Worm (Caenorhabditis elegans) whole organism, L2 larva: Measurements from ENCODE around the gene math-20.
"Not testable (repeated sequence)": the region's sequence is repeated elsewhere in the genome, so short reads cannot be mapped to it uniquely, and the experiment has no call there.

ENCODE experiments used
- C34F6.9 ChIP-seq: fragments of 150-350 bp; optimal IDR thresholded peaks from 2 replicates; lab custom pipeline; 2014; ENCODE audit warnings: missing biosample characterization, missing genetic modification characterization
- F13H6.1 ChIP-seq: sonication (generic microtip); optimal IDR thresholded peaks from 2 replicates; lab custom pipeline; 2016; ENCODE audit warnings: missing genetic modification characterization, missing compliant biosample characterization
- R02D3.7 ChIP-seq: fragments of 150-350 bp; optimal IDR thresholded peaks from 2 replicates; lab custom pipeline; 2014; ENCODE audit warnings: missing biosample characterization, missing genetic modification characterization
- ZK546.5 ChIP-seq: sonication (generic microtip); optimal IDR thresholded peaks from 2 replicates; lab custom pipeline; 2017; ENCODE audit warnings: missing biosample characterization, missing genetic modification characterization
- alr-1 ChIP-seq: fragments of 150-350 bp; optimal IDR thresholded peaks from 2 replicates; lab custom pipeline; 2014; ENCODE audit warnings: missing biosample characterization, missing genetic modification characterization
- ama-1 ChIP-seq: fragments of 150-350 bp; optimal IDR thresholded peaks from 2 replicates; lab custom pipeline; 2018; ENCODE audit warnings: inconsistent platforms
- blmp-1 ChIP-seq: sonication (generic microtip); optimal IDR thresholded peaks from 2 replicates; lab custom pipeline; 2017; ENCODE audit warnings: missing genetic modification characterization, mild to moderate bottlenecking, missing compliant biosample characterization, antibody characterized with exemption, moderate library complexity; ENCODE audit not compliant: insufficient read depth
- ceh-16 ChIP-seq: fragments of 150-350 bp; optimal IDR thresholded peaks from 2 replicates; lab custom pipeline; 2014; ENCODE audit warnings: missing biosample characterization, missing genetic modification characterization
- ceh-82 ChIP-seq: fragments of 150-350 bp; optimal IDR thresholded peaks from 2 replicates; lab custom pipeline; 2014; ENCODE audit warnings: missing biosample characterization, missing genetic modification characterization
- crh-2 ChIP-seq: sonication (generic microtip); optimal IDR thresholded peaks from 2 replicates; lab custom pipeline; 2017; ENCODE audit warnings: missing biosample characterization, missing genetic modification characterization
- dmd-4 ChIP-seq: sonication (generic microtip); optimal IDR thresholded peaks from 2 replicates; lab custom pipeline; 2017; ENCODE audit warnings: missing biosample characterization, missing genetic modification characterization
- egl-27 ChIP-seq: sonication (generic microtip); optimal IDR thresholded peaks from 3 replicates; lab custom pipeline; 2017; ENCODE audit warnings: missing biosample characterization, missing genetic modification reagents, missing genetic modification characterization
- elt-3 ChIP-seq: sonication (generic microtip); optimal IDR thresholded peaks from 2 replicates; lab custom pipeline; 2017; ENCODE audit warnings: missing biosample characterization, missing genetic modification characterization
- fos-1 ChIP-seq: fragments of 150-350 bp; optimal IDR thresholded peaks from 2 replicates; lab custom pipeline; 2014; ENCODE audit warnings: missing biosample characterization, missing genetic modification characterization
- gmeb-1 ChIP-seq: fragments of 150-350 bp; optimal IDR thresholded peaks from 2 replicates; lab custom pipeline; 2014; ENCODE audit warnings: missing biosample characterization, missing genetic modification characterization
- lin-11 ChIP-seq: fragments of 150-350 bp; sonication (generic microtip); optimal IDR thresholded peaks from 2 replicates; lab custom pipeline; 2014; ENCODE audit warnings: missing biosample characterization, missing genetic modification characterization, inconsistent platforms, mixed read lengths
- lin-13 ChIP-seq: fragments of 150-350 bp; optimal IDR thresholded peaks from 2 replicates; lab custom pipeline; 2014; ENCODE audit warnings: missing biosample characterization, missing genetic modification reagents, missing genetic modification characterization
- mab-5 ChIP-seq: fragments of 150-350 bp; optimal IDR thresholded peaks from 2 replicates; lab custom pipeline; 2014; ENCODE audit warnings: missing biosample characterization, missing genetic modification characterization
- nhr-10 ChIP-seq: sonication (generic microtip); optimal IDR thresholded peaks from 2 replicates; lab custom pipeline; 2017; ENCODE audit warnings: missing biosample characterization, missing genetic modification characterization
- nhr-25 ChIP-seq: fragments of 150-350 bp; sonication (generic microtip); optimal IDR thresholded peaks from 3 replicates; lab custom pipeline; 2014; ENCODE audit warnings: missing biosample characterization, missing genetic modification characterization
- nhr-6 ChIP-seq: fragments of 150-350 bp; optimal IDR thresholded peaks from 2 replicates; lab custom pipeline; 2014; ENCODE audit warnings: missing biosample characterization, missing genetic modification characterization
- sem-4 ChIP-seq: fragments of 150-350 bp; optimal IDR thresholded peaks from 2 replicates; lab custom pipeline; 2014; ENCODE audit warnings: missing biosample characterization, missing genetic modification reagents, missing genetic modification characterization
- sma-3 ChIP-seq: sonication (generic microtip); optimal IDR thresholded peaks from 2 replicates; lab custom pipeline; 2016; ENCODE audit warnings: missing genetic modification reagents, missing genetic modification characterization, missing compliant biosample characterization
- sma-9 ChIP-seq, 2 experiments: fragments of 150-350 bp in 1 of 2; sonication (generic microtip) in 1 of 2; optimal IDR thresholded peaks; 2 replicates each; lab custom pipeline; 2014 to 2016; ENCODE audit warnings: missing genetic modification characterization in 2 of 2, mild to moderate bottlenecking in 1 of 2, missing biosample characterization in 1 of 2, missing compliant biosample characterization in 1 of 2, missing genetic modification reagents in 1 of 2, moderate library complexity in 1 of 2
- snpc-4 ChIP-seq: fragments of 150-350 bp; optimal IDR thresholded peaks from 2 replicates; lab custom pipeline; 2014; ENCODE audit warnings: missing biosample characterization, missing genetic modification characterization
- unc-39 ChIP-seq: fragments of 150-350 bp; optimal IDR thresholded peaks from 2 replicates; lab custom pipeline; 2014; ENCODE audit warnings: missing biosample characterization, missing genetic modification characterization
- unc-62 ChIP-seq: fragments of 150-350 bp; optimal IDR thresholded peaks from 2 replicates; lab custom pipeline; 2014; ENCODE audit warnings: missing biosample characterization, missing genetic modification reagents, missing genetic modification characterization
- zag-1 ChIP-seq: fragments of 150-350 bp; optimal IDR thresholded peaks from 2 replicates; lab custom pipeline; 2014; ENCODE audit warnings: missing biosample characterization, missing genetic modification characterization
- ztf-1 ChIP-seq: fragments of 200-800 bp; sonication (Bioruptor generic); conservative IDR thresholded peaks from 2 replicates; pipeline ENCODE4 v1.3.6; 2022; ENCODE audit warnings: missing genetic modification characterization, missing compliant biosample characterization
- ztf-4 ChIP-seq: fragments of 150-350 bp; optimal IDR thresholded peaks from 2 replicates; lab custom pipeline; 2014; ENCODE audit warnings: missing biosample characterization, missing genetic modification characterization

math-20 gene

ce11 chrII:1993738-1994137 lies 2.6 kb upstream of the math-20 start, which contains the start of gene math-21:
Gene math-21 (plus strand): TSS chrII:1994038.
- TF ChIP-seq ceh-16 (tag; lab: Kevin White, UChicago) = no peak
- TF ChIP-seq alr-1 (tag; lab: Kevin White, UChicago) = no peak
- TF ChIP-seq crh-2 (tag; lab: Kevin White, UChicago) = no peak
- no peak for TF ChIP-seq dmd-4
- no peak for TF ChIP-seq zag-1
- TF ChIP-seq ZK546.5 (tag; lab: Kevin White, UChicago) = no peak
- TF ChIP-seq blmp-1 (tag; lab: Kevin White, UChicago) = no peak
- no peak for TF ChIP-seq nhr-10 (tag; lab: Kevin White, UChicago)
- no peak for TF ChIP-seq elt-3 (tag; lab: Kevin White, UChicago)
- TF ChIP-seq fos-1 = no peak
- no peak for TF ChIP-seq lin-13 (GFP tag; lab: Kevin White, UChicago)
- TF ChIP-seq ztf-4 (tag; lab: Kevin White, UChicago) = no peak
- no peak for TF ChIP-seq ztf-1 (GFP tag; lab: Robert Waterston, UW)
- no peak for TF ChIP-seq unc-39
- TF ChIP-seq sma-9 (GFP tag; optimal IDR thresholded peaks at IDR 0.05; lab: Kevin White, UChicago) = no peak
- no peak for TF ChIP-seq sma-9 (tag; optimal IDR thresholded peaks at IDR 0.05; lab: Kevin White, UChicago)
- TF ChIP-seq R02D3.7 (tag; lab: Kevin White, UChicago) = no peak

- no peak for TF ChIP-seq nhr-25 (tag; lab: Kevin White, UChicago)
- no peak for TF ChIP-seq lin-11 (tag; lab: Kevin White, UChicago)
- peak; percentile 89 for TF ChIP-seq fos-1
- TF ChIP-seq unc-39 = no peak
- TF ChIP-seq gmeb-1 (tag; lab: Kevin White, UChicago) = peak; percentile 6
- no peak for TF ChIP-seq R02D3.7 (tag; lab: Kevin White, UChicago)
Observed at ce11 chrII:1995744-1996143, 593 bp upstream of the math-20 start.

- TF ChIP-seq C34F6.9, ZK546.5, mab-5 (tag; lab: Kevin White, UChicago): not testable (repeated sequence)
Observed at ce11 chrII:1998561-1998960, 2.2 kb downstream of the math-20 start, which contains the start of gene math-19. Gene math-19 (plus strand): TSS chrII:1998861.

- not testable (repeated sequence) for TF ChIP-seq snpc-4 (tag; lab: Kevin White, UChicago); unc-62 (GFP tag; lab: Kevin White, UChicago); ceh-82 (tag; lab: Kevin White, UChicago)
Observed at ce11 chrII:2000720-2001119, 4.4 kb downstream of the math-20 start, which contains the start of gene ceh-84. Gene ceh-84 (minus strand): TSS chrII:2000820.

- TF ChIP-seq C34F6.9 (tag; lab: Kevin White, UChicago) (no peak), fos-1 (no peak), egl-27 (tag; lab: Kevin White, UChicago) (no peak), sma-3 (GFP tag; lab: Kevin White, UChicago) (no peak), nhr-6 (tag; lab: Kevin White, UChicago) (no peak), gmeb-1 (tag; lab: Kevin White, UChicago) (no peak), dmd-4 (no peak), crh-2 (tag; lab: Kevin White, UChicago) (no peak), F13H6.1 (tag; lab: Kevin White, UChicago) (no peak), ztf-4 (tag; lab: Kevin White, UChicago) (no peak), nhr-25 (tag; lab: Kevin White, UChicago) (no peak), ZK546.5 (tag; lab: Kevin White, UChicago) (no peak), sma-9 (GFP tag; optimal IDR thresholded peaks at IDR 0.05; lab: Kevin White, UChicago) (no peak), sma-9 (tag; optimal IDR thresholded peaks at IDR 0.05; lab: Kevin White, UChicago) (no peak), ceh-82 (tag; lab: Kevin White, UChicago) (no peak), ama-1 (lab: Kevin White, UChicago) (no peak), snpc-4 (tag; lab: Kevin White, UChicago) (no peak), sem-4 (no peak), blmp-1 (tag; lab: Kevin White, UChicago) (no peak), unc-39 (no peak)
- TF ChIP-seq, all 48 proteins: peak for 0
Observed at ce11 chrII:2011179-2011578, 14.8 kb downstream of the math-20 start.

ce11 chrII:2012698-2013097 lies 16.4 kb downstream of the math-20 start, which contains the start of gene F59H6.15:
Gene F59H6.15 (plus strand): TSS chrII:2012998.
- no peak for TF ChIP-seq lin-11 (tag; lab: Kevin White, UChicago)
- no peak for TF ChIP-seq nhr-10 (tag; lab: Kevin White, UChicago)
